Fruit fly (Drosophila melanogaster): ENCODE measurements around the gene CG8176.
A peak's percentile ranks its signal among the peaks of the same experiment; 100 is the strongest.

The CG8176 gene

dm6 chr3R:9570114-9570513 is 54.3 kb downstream of the CG8176 start, which contains the start of gene CG16790:
TSS of gene CG16790 (minus strand) at chr3R:9570214.
- TF ChIP-seq Myc (optimal IDR thresholded peaks at IDR 0.05) (peak; percentile 47), br (GFP tag; optimal IDR thresholded peaks at IDR 0.05) (no peak)

- TF ChIP-seq Rel (GFP tag; optimal IDR thresholded peaks at IDR 0.05) (no peak), Rel (tag; optimal IDR thresholded peaks at IDR 0.05) (peak; percentile 93), Hr78 (GFP tag; optimal IDR thresholded peaks at IDR 0.05) (no peak)
Measured at dm6 chr3R:9570657-9571056, 54.9 kb downstream of the CG8176 start.

- TF ChIP-seq dsf (GFP tag; optimal IDR thresholded peaks at IDR 0.05; ENCODE audit: borderline replicate concordance) (no peak), CG9705 (GFP tag; optimal IDR thresholded peaks at IDR 0.05) (no peak), woc (GFP tag; optimal IDR thresholded peaks at IDR 0.05) (no peak), sage (GFP tag; optimal IDR thresholded peaks at IDR 0.05) (no peak), br (GFP tag; optimal IDR thresholded peaks at IDR 0.05) (no peak), Hr78 (GFP tag; optimal IDR thresholded peaks at IDR 0.05) (no peak), GATAd (GFP tag; optimal IDR thresholded peaks at IDR 0.05) (no peak), ey (GFP tag; optimal IDR thresholded peaks at IDR 0.05) (no peak), lola (GFP tag; optimal IDR thresholded peaks at IDR 0.05) (no peak), Hnf4 (GFP tag; optimal IDR thresholded peaks at IDR 0.05) (no peak), CG32264 (GFP tag; optimal IDR thresholded peaks at IDR 0.05) (no peak), CrebA (GFP tag; optimal IDR thresholded peaks at IDR 0.05; ENCODE audit: borderline replicate concordance) (no peak), Abd-B (GFP tag; optimal IDR thresholded peaks at IDR 0.05) (no peak), HLH106 (tag; optimal IDR thresholded peaks at IDR 0.05) (no peak), dmrt93B (GFP tag; optimal IDR thresholded peaks at IDR 0.05) (no peak), Hr83 (GFP tag; optimal IDR thresholded peaks at IDR 0.05; ENCODE audit: poor library complexity, severe bottlenecking) (no peak), Myc (optimal IDR thresholded peaks at IDR 0.05) (no peak), Vsx2 (GFP tag; optimal IDR thresholded peaks at IDR 0.05; ENCODE audit: partially characterized antibody) (no peak)
Measured at dm6 chr3R:9571523-9571922, 55.7 kb downstream of the CG8176 start, which contains the start of gene CG9396. TSS of gene CG9396 (minus strand) at chr3R:9571623.

dm6 chr3R:9572929-9573811 is 57.4 kb downstream of the CG8176 start:
- TF ChIP-seq Rel (GFP tag; optimal IDR thresholded peaks at IDR 0.05) (no peak), Rel (tag; optimal IDR thresholded peaks at IDR 0.05) (no peak), Dif (GFP tag; optimal IDR thresholded peaks at IDR 0.05; ENCODE audit: partially characterized antibody) (peak; percentile 63), usp (GFP tag; optimal IDR thresholded peaks at IDR 0.05) (no peak), Dfd (GFP tag; optimal IDR thresholded peaks at IDR 0.05) (no peak), br (GFP tag; optimal IDR thresholded peaks at IDR 0.05) (no peak), Jra (GFP tag; optimal IDR thresholded peaks at IDR 0.05) (no peak)

- TF ChIP-seq sage (GFP tag; optimal IDR thresholded peaks at IDR 0.05) (peak; percentile 89), Dif (GFP tag; optimal IDR thresholded peaks at IDR 0.05; ENCODE audit: partially characterized antibody) (no peak), rgr (GFP tag; optimal IDR thresholded peaks at IDR 0.05) (peak; percentile 98), Vsx2 (GFP tag; optimal IDR thresholded peaks at IDR 0.05; ENCODE audit: partially characterized antibody) (no peak), h (GFP tag; optimal IDR thresholded peaks at IDR 0.05) (peak; percentile 97), jim (GFP tag; optimal IDR thresholded peaks at IDR 0.05) (peak; percentile 52), Rel (GFP tag; optimal IDR thresholded peaks at IDR 0.05) (peak; percentile 77), Rel (tag; optimal IDR thresholded peaks at IDR 0.05) (peak; percentile 74), dmrt93B (GFP tag; optimal IDR thresholded peaks at IDR 0.05) (peak; percentile 95), dsf (GFP tag; optimal IDR thresholded peaks at IDR 0.05; ENCODE audit: borderline replicate concordance) (peak; percentile 94), N (GFP tag; optimal IDR thresholded peaks at IDR 0.05) (no peak), Mio (GFP tag; optimal IDR thresholded peaks at IDR 0.05) (peak; percentile 83), CG32264 (GFP tag; optimal IDR thresholded peaks at IDR 0.05) (peak; percentile 86), usp (GFP tag; optimal IDR thresholded peaks at IDR 0.05) (no peak), foxo (GFP tag; optimal IDR thresholded peaks at IDR 0.05) (peak in 1 of 2 experiments; percentile 98), fru (GFP tag; optimal IDR thresholded peaks at IDR 0.05) (peak; percentile 94), dl (GFP tag; optimal IDR thresholded peaks at IDR 0.05; ENCODE audit: insufficient read depth in 1 of 2, partially characterized antibody in 2 of 2) (no peak), ey (GFP tag; optimal IDR thresholded peaks at IDR 0.05) (peak; percentile 95), Dfd (GFP tag; optimal IDR thresholded peaks at IDR 0.05) (no peak), GATAd (GFP tag; optimal IDR thresholded peaks at IDR 0.05) (peak; percentile 92), pan (optimal IDR thresholded peaks at IDR 0.05) (no peak), Myc (optimal IDR thresholded peaks at IDR 0.05) (peak; percentile 97), sv (GFP tag; optimal IDR thresholded peaks at IDR 0.05) (peak; percentile 98), Abd-B (GFP tag; optimal IDR thresholded peaks at IDR 0.05) (no peak), brk (GFP tag; optimal IDR thresholded peaks at IDR 0.05) (peak; percentile 95), lola (GFP tag; optimal IDR thresholded peaks at IDR 0.05) (no peak), tai (GFP tag; optimal IDR thresholded peaks at IDR 0.05) (no peak), Hr78 (GFP tag; optimal IDR thresholded peaks at IDR 0.05) (no peak), woc (GFP tag; optimal IDR thresholded peaks at IDR 0.05) (peak; percentile 88), br (GFP tag; optimal IDR thresholded peaks at IDR 0.05) (peak; percentile 96)
Measured at dm6 chr3R:9573812-9574587, 58.2 kb downstream of the CG8176 start, which contains the start of gene CG9399. TSS of gene CG9399 (minus strand) at chr3R:9574211.
